Worm (Caenorhabditis elegans) whole organism, L4 larva: ENCODE measurements around the gene sams-5.
A peak's percentile ranks its signal among the peaks of the same experiment; 100 is the strongest.

Experiments
- F10B5.3 ChIP-seq: sonication (generic microtip); optimal IDR thresholded peaks from 2 replicates; lab custom pipeline; 2016; ENCODE audit warnings: mild to moderate bottlenecking, missing genetic modification characterization, missing compliant biosample characterization
- R02D3.7 ChIP-seq: fragments of 150-350 bp; sonication (generic microtip); optimal IDR thresholded peaks from 3 replicates; lab custom pipeline; 2014; ENCODE audit warnings: missing biosample characterization, missing genetic modification characterization
- Y105C5A.15 ChIP-seq: fragments of 200-800 bp; sonication (Bioruptor generic); IDR thresholded peaks from 2 replicates; pipeline ENCODE4 v1.3.6; 2022; ENCODE audit warnings: missing genetic modification characterization, missing compliant biosample characterization
- ZK337.2 ChIP-seq: fragments of 200-800 bp; sonication (Bioruptor generic); IDR thresholded peaks from 2 replicates; pipeline ENCODE4 v1.3.6; 2022; ENCODE audit warnings: missing genetic modification reagents, missing genetic modification characterization, missing compliant biosample characterization
- aha-1 ChIP-seq: fragments of 150-350 bp; peaks from one replicate; lab custom pipeline; 2014; ENCODE audit warnings: missing biosample characterization, missing genetic modification characterization
- ceh-20 ChIP-seq: fragments of 200-800 bp; sonication (Bioruptor generic); IDR thresholded peaks from 2 replicates; pipeline ENCODE4 v1.3.6; 2022; ENCODE audit warnings: missing genetic modification reagents, missing genetic modification characterization, missing compliant biosample characterization
- ceh-28 ChIP-seq: fragments of 150-350 bp; optimal IDR thresholded peaks from 2 replicates; lab custom pipeline; 2014; ENCODE audit warnings: missing biosample characterization, missing genetic modification reagents, missing genetic modification characterization
- cey-2 ChIP-seq: sonication (generic microtip); optimal IDR thresholded peaks from 3 replicates; lab custom pipeline; 2017; ENCODE audit warnings: missing genetic modification characterization, mild to moderate bottlenecking, missing compliant biosample characterization, antibody characterized with exemption, borderline replicate concordance; ENCODE audit not compliant: insufficient read depth
- daf-16 ChIP-seq, 3 experiments: sonication (generic microtip); optimal IDR thresholded peaks; 2 replicates each; lab custom pipeline; 2016 to 2017; ENCODE audit warnings: missing genetic modification characterization in 3 of 3, missing genetic modification reagents in 3 of 3, mild to moderate bottlenecking in 2 of 3, missing compliant biosample characterization in 2 of 3, missing biosample characterization in 1 of 3, moderate library complexity in 1 of 3
- dmd-6 ChIP-seq: fragments of 200-800 bp; sonication (Bioruptor generic); IDR thresholded peaks from 2 replicates; pipeline ENCODE4 v1.3.6; 2022; ENCODE audit warnings: missing genetic modification reagents, missing genetic modification characterization, missing compliant biosample characterization
- dpl-1 ChIP-seq: fragments of 150-350 bp; optimal IDR thresholded peaks from 2 replicates; lab custom pipeline; 2014; ENCODE audit warnings: missing biosample characterization, missing genetic modification reagents, missing genetic modification characterization
- duxl-1 ChIP-seq: sonication (generic microtip); optimal IDR thresholded peaks from 2 replicates; lab custom pipeline; 2016; ENCODE audit warnings: mild to moderate bottlenecking, missing genetic modification characterization, moderate library complexity, missing compliant biosample characterization; ENCODE audit not compliant: poor library complexity
- dve-1 ChIP-seq: sonication (generic microtip); optimal IDR thresholded peaks from 2 replicates; lab custom pipeline; 2017; ENCODE audit warnings: antibody characterized with exemption, mild to moderate bottlenecking, missing genetic modification characterization, missing compliant biosample characterization; ENCODE audit not compliant: insufficient read depth
- egl-43 ChIP-seq: fragments of 200-800 bp; sonication (Bioruptor generic); IDR thresholded peaks from 2 replicates; pipeline ENCODE4 v1.3.6; 2022; ENCODE audit warnings: missing genetic modification reagents, missing genetic modification characterization, missing compliant biosample characterization
- hmg-1.1 ChIP-seq: fragments of 200-800 bp; sonication (Bioruptor generic); IDR thresholded peaks from 2 replicates; pipeline ENCODE4 v1.3.6; 2022; ENCODE audit warnings: missing genetic modification reagents, missing genetic modification characterization, missing compliant biosample characterization
- jun-1 ChIP-seq: fragments of 150-350 bp; optimal IDR thresholded peaks from 2 replicates; lab custom pipeline; 2014; ENCODE audit warnings: missing biosample characterization, missing genetic modification reagents, missing genetic modification characterization
- lim-7 ChIP-seq: fragments of 200-800 bp; sonication (Bioruptor generic); IDR thresholded peaks from 2 replicates; pipeline ENCODE4 v1.3.6; 2022; ENCODE audit warnings: missing genetic modification characterization, missing compliant biosample characterization
- lin-1 ChIP-seq: fragments of 200-800 bp; sonication (Bioruptor generic); IDR thresholded peaks from 2 replicates; pipeline ENCODE4 v1.3.6; 2022; ENCODE audit warnings: missing genetic modification reagents, missing genetic modification characterization, missing compliant biosample characterization
- lin-38 ChIP-seq: fragments of 200-800 bp; sonication (Bioruptor generic); IDR thresholded peaks from 2 replicates; pipeline ENCODE4 v1.3.6; 2022; ENCODE audit warnings: missing genetic modification reagents, missing genetic modification characterization, missing compliant biosample characterization
- madf-5 ChIP-seq, 2 experiments: fragments of 200-800 bp; sonication (Bioruptor generic); IDR thresholded peaks; 2 replicates each; pipeline ENCODE4 v1.3.6; 2022; ENCODE audit warnings: missing compliant biosample characterization in 2 of 2, missing genetic modification characterization in 2 of 2
- mep-1 ChIP-seq: fragments of 150-350 bp; sonication (generic microtip); optimal IDR thresholded peaks from 3 replicates; lab custom pipeline; 2014; ENCODE audit warnings: missing biosample characterization, missing genetic modification characterization
- nhr-10 ChIP-seq: fragments of 150-350 bp; optimal IDR thresholded peaks from 2 replicates; lab custom pipeline; 2014; ENCODE audit warnings: missing biosample characterization, missing genetic modification characterization
- nhr-11 ChIP-seq: fragments of 150-350 bp; optimal IDR thresholded peaks from 2 replicates; lab custom pipeline; 2014; ENCODE audit warnings: missing biosample characterization, missing genetic modification characterization
- nhr-111 ChIP-seq: fragments of 200-800 bp; sonication (Bioruptor generic); optimal IDR thresholded peaks from 2 replicates; lab custom pipeline; 2018; ENCODE audit warnings: mild to moderate bottlenecking, missing genetic modification characterization, missing compliant biosample characterization
- nhr-237 ChIP-seq: sonication (generic microtip); optimal IDR thresholded peaks from 2 replicates; lab custom pipeline; 2017; ENCODE audit warnings: missing biosample characterization, missing genetic modification characterization
- nhr-28 ChIP-seq: fragments of 150-350 bp; optimal IDR thresholded peaks from 2 replicates; lab custom pipeline; 2014; ENCODE audit warnings: missing biosample characterization, missing genetic modification characterization
- pha-4 ChIP-seq, 2 experiments: fragments of 150-350 bp in 1 of 2; fragments of 200-800 bp in 1 of 2; sonication (Bioruptor generic) in 1 of 2; IDR thresholded peaks in 1 of 2; optimal IDR thresholded peaks in 1 of 2; 2 replicates each; pipeline versions ENCODE4 v1.3.6 to Lab custom; 2014 to 2022; ENCODE audit warnings: missing genetic modification characterization in 2 of 2, missing genetic modification reagents in 2 of 2, missing biosample characterization in 1 of 2, missing compliant biosample characterization in 1 of 2
- php-3 ChIP-seq: fragments of 200-800 bp; sonication (Bioruptor generic); IDR thresholded peaks from 2 replicates; pipeline ENCODE4 v1.3.6; 2022; ENCODE audit warnings: missing genetic modification reagents, missing genetic modification characterization, missing compliant biosample characterization
- pqm-1 ChIP-seq: sonication (generic microtip); optimal IDR thresholded peaks from 2 replicates; lab custom pipeline; 2017; ENCODE audit warnings: missing biosample characterization, missing genetic modification characterization
- rbr-2 ChIP-seq: sonication (generic microtip); optimal IDR thresholded peaks from 2 replicates; lab custom pipeline; 2016; ENCODE audit warnings: missing genotype, missing genetic modification characterization, missing compliant biosample characterization
- saeg-2 ChIP-seq: fragments of 200-800 bp; sonication (Bioruptor generic); IDR thresholded peaks from 2 replicates; pipeline ENCODE4 v1.3.6; 2022; ENCODE audit warnings: missing genetic modification reagents, missing genetic modification characterization, missing compliant biosample characterization
- sdz-12 ChIP-seq: fragments of 200-800 bp; sonication (Bioruptor generic); optimal IDR thresholded peaks from 2 replicates; lab custom pipeline; 2018; ENCODE audit warnings: mild to moderate bottlenecking, missing genetic modification characterization, missing compliant biosample characterization
- set-16 ChIP-seq: fragments of 200-800 bp; sonication (Bioruptor generic); IDR thresholded peaks from 2 replicates; pipeline ENCODE4 v1.3.6; 2022; ENCODE audit warnings: missing genetic modification reagents, missing genetic modification characterization, missing compliant biosample characterization
- spr-3 ChIP-seq: fragments of 200-800 bp; sonication (Bioruptor generic); optimal IDR thresholded peaks from 2 replicates; lab custom pipeline; 2018; ENCODE audit warnings: mild to moderate bottlenecking, missing genetic modification characterization, missing compliant biosample characterization
- tra-1 ChIP-seq: fragments of 200-800 bp; sonication (Bioruptor generic); IDR thresholded peaks from 2 replicates; pipeline ENCODE4 v1.3.6; 2022; ENCODE audit warnings: missing genetic modification reagents, missing genetic modification characterization, missing compliant biosample characterization
- unc-130 ChIP-seq: sonication (generic microtip); optimal IDR thresholded peaks from 2 replicates; lab custom pipeline; 2016; ENCODE audit warnings: missing genetic modification reagents, missing genetic modification characterization, missing compliant biosample characterization
- unc-62 ChIP-seq, 3 experiments: fragments of 150-350 bp in 1 of 3; sonication (generic microtip); optimal IDR thresholded peaks in 2 of 3; peaks in 1 of 3; 1 replicate in 1 of 3; 2 replicates in 2 of 3; lab custom pipeline; 2014 to 2017; ENCODE audit warnings: missing biosample characterization in 3 of 3, missing genetic modification characterization in 3 of 3, missing genetic modification reagents in 3 of 3, missing genotype in 1 of 3
- zfp-2 ChIP-seq: sonication (generic microtip); optimal IDR thresholded peaks from 2 replicates; lab custom pipeline; 2016; ENCODE audit warnings: mild to moderate bottlenecking, missing genetic modification characterization, missing compliant biosample characterization
- zfp-3 ChIP-seq: fragments of 200-800 bp; sonication (Bioruptor generic); conservative IDR thresholded peaks from 2 replicates; pipeline ENCODE4 v1.3.6; 2022; ENCODE audit warnings: missing genetic modification reagents, missing genetic modification characterization, missing compliant biosample characterization
- zip-11 ChIP-seq: fragments of 200-800 bp; sonication (Bioruptor generic); IDR thresholded peaks from 2 replicates; pipeline ENCODE4 v1.3.6; 2022; ENCODE audit warnings: missing genetic modification characterization, missing compliant biosample characterization
- zip-2 ChIP-seq: fragments of 150-350 bp; optimal IDR thresholded peaks from 2 replicates; lab custom pipeline; 2014; ENCODE audit warnings: missing biosample characterization, missing genetic modification characterization

sams-5 gene

DNA sequence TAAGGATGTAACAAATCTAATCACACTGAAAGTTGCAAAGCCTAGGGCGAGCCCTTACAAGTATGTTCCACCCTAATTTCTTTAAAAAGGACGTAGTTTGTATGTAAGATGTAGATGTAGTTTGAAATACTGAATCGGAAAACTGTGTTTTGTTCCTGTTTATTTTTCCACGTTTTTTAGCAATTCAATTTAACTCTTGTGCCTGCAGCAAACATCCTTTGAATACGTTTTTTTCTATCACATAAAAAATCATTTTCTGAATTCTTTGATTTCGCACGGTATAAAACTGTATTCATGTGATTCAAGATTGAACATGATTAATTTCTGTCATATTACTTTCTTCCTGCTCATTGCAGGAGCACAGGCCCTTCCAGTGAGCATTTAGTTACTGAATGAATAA, 39.3 kb downstream of the sams-5 start, which contains the start of gene F58F9.9:
F58F9.9 (plus strand) TSS at position 301 of the 400 bp plus-strand sequence.
- no peak for TF ChIP-seq zip-11 (GFP tag; lab: Robert Waterston, UW)
- TF ChIP-seq nhr-11 (tag; lab: Kevin White, UChicago) = no peak
- no peak for TF ChIP-seq zfp-3
- TF ChIP-seq tra-1 (GFP tag; lab: Robert Waterston, UW) = no peak
- no peak for TF ChIP-seq Y105C5A.15
- no peak for TF ChIP-seq cey-2
- no peak for TF ChIP-seq zip-2
- TF ChIP-seq madf-5 (GFP tag; IDR thresholded peaks at IDR 0.05; lab: Robert Waterston, UW) = no peak
- TF ChIP-seq php-3 (GFP tag; lab: Robert Waterston, UW) = no peak
- TF ChIP-seq egl-43 = no peak
- no peak for TF ChIP-seq set-16 (GFP tag; lab: Robert Waterston, UW)

- no peak for TF ChIP-seq zfp-2 (tag; lab: Kevin White, UChicago)
- TF ChIP-seq lin-38 (GFP tag; lab: Robert Waterston, UW) = no peak
- TF ChIP-seq hmg-1.1 = no peak
- no peak for TF ChIP-seq ceh-28 (tag; lab: Kevin White, UChicago)
- no peak for TF ChIP-seq lim-7 (GFP tag; lab: Robert Waterston, UW)
- no peak for TF ChIP-seq unc-130 (GFP tag; lab: Kevin White, UChicago)
- no peak for TF ChIP-seq sdz-12
- no peak for TF ChIP-seq nhr-111
- TF ChIP-seq nhr-10 (tag; lab: Kevin White, UChicago) = no peak
- TF ChIP-seq saeg-2 (GFP tag; lab: Robert Waterston, UW) = no peak
- TF ChIP-seq rbr-2 = no peak
- no peak for TF ChIP-seq lin-1 (GFP tag; lab: Robert Waterston, UW)
- TF ChIP-seq mep-1 (tag; lab: Kevin White, UChicago) = no peak
- no peak for TF ChIP-seq nhr-237 (tag; lab: Kevin White, UChicago)
- TF ChIP-seq duxl-1 (tag; lab: Kevin White, UChicago) = no peak
- no peak for TF ChIP-seq jun-1
- no peak for TF ChIP-seq aha-1
- no peak for TF ChIP-seq R02D3.7 (tag; lab: Kevin White, UChicago)
- no peak for TF ChIP-seq F10B5.3 (tag; lab: Kevin White, UChicago)
- TF ChIP-seq, all 104 proteins: peak for 0
Observed at ce11 chrIV:6237508-6238227, 41.7 kb downstream of the sams-5 start, which contains the start of the genes F58F9.6 and F58F9.8. Gene F58F9.6, minus strand, starts transcription at chrIV:6237608. Gene F58F9.8, plus strand, starts transcription at chrIV:6238177.

- TF ChIP-seq dve-1 (tag; lab: Kevin White, UChicago) (peak; percentile 30), lim-7 (GFP tag; lab: Robert Waterston, UW) (no peak), pqm-1 (peak; percentile 52), dpl-1 (GFP tag; lab: Kevin White, UChicago) (no peak), nhr-28 (tag; lab: Kevin White, UChicago) (peak; percentile 48), ZK337.2 (GFP tag; lab: Robert Waterston, UW) (no peak), aha-1 (peak; percentile 73), R02D3.7 (tag; lab: Kevin White, UChicago) (no peak), ceh-20 (no peak), ceh-28 (tag; lab: Kevin White, UChicago) (no peak), unc-62 (GFP tag; optimal IDR thresholded peaks at IDR 0.05 in 1 of 2; lab: Kevin White, UChicago) (peak in 1 of 2 experiments; percentile 88), unc-62 (tag; optimal IDR thresholded peaks at IDR 0.05; lab: Kevin White, UChicago) (no peak), spr-3 (GFP tag; lab: Kevin White, UChicago) (no peak), daf-16 (GFP tag; optimal IDR thresholded peaks at IDR 0.05; lab: Kevin White, UChicago) (no peak), daf-16 (tag; optimal IDR thresholded peaks at IDR 0.05; lab: Kevin White, UChicago) (peak; percentile 79), pha-4 (GFP tag; IDR thresholded peaks at IDR 0.05; lab: Robert Waterston, UW) (no peak), pha-4 (tag; optimal IDR thresholded peaks at IDR 0.05; lab: Kevin White, UChicago) (no peak), dmd-6 (peak; percentile 25; the same call in 1 of the 2 replicates)
Observed at ce11 chrIV:6232769-6233290, 46.5 kb downstream of the sams-5 start, which contains the start of gene F58F9.3. Gene F58F9.3, plus strand, starts transcription at chrIV:6233240.
